Fruit fly (Drosophila melanogaster): ENCODE results near the gene CG11905.

dm6 chr3L:16927375-16927774 lies 8.0 kb downstream of the CG11905 start, which contains the start of gene CG13023:
- TF ChIP-seq h (optimal IDR thresholded peaks at IDR 0.05) = no peak
- TF ChIP-seq ttk (optimal IDR thresholded peaks at IDR 0.05) = no peak
- no peak for TF ChIP-seq psq (optimal IDR thresholded peaks at IDR 0.05)
- TF ChIP-seq Myc (optimal IDR thresholded peaks at IDR 0.05) = no peak

Data from Kc167 (cell line).